Worm (Caenorhabditis elegans) whole organism, L3 larva: ENCODE data around the gene dro-1.

Experiments
- R02D3.7 ChIP-seq: fragments of 150-350 bp; optimal IDR thresholded peaks from 2 replicates; lab custom pipeline; 2014; ENCODE audit warnings: missing biosample characterization, missing genetic modification characterization
- ZK546.5 ChIP-seq: sonication (generic microtip); optimal IDR thresholded peaks from 2 replicates; lab custom pipeline; 2017; ENCODE audit warnings: missing biosample characterization, missing genetic modification characterization
- aly-2 ChIP-seq: fragments of 150-350 bp; optimal IDR thresholded peaks from 2 replicates; lab custom pipeline; 2014; ENCODE audit warnings: missing biosample characterization, missing genetic modification characterization
- ama-1 ChIP-seq: fragments of 150-350 bp; optimal IDR thresholded peaks from 2 replicates; lab custom pipeline; 2018
- ceh-16 ChIP-seq: sonication (generic microtip); optimal IDR thresholded peaks from 2 replicates; lab custom pipeline; 2017; ENCODE audit warnings: missing biosample characterization, missing genetic modification characterization
- ceh-28 ChIP-seq: fragments of 150-350 bp; optimal IDR thresholded peaks from 2 replicates; lab custom pipeline; 2014; ENCODE audit warnings: missing biosample characterization, missing genetic modification reagents, missing genetic modification characterization
- ceh-82 ChIP-seq: fragments of 150-350 bp; optimal IDR thresholded peaks from 2 replicates; lab custom pipeline; 2014; ENCODE audit warnings: missing biosample characterization, missing genetic modification characterization
- ceh-9 ChIP-seq: sonication (generic microtip); optimal IDR thresholded peaks from 2 replicates; lab custom pipeline; 2018; ENCODE audit warnings: missing biosample characterization, missing genetic modification characterization
- daf-12 ChIP-seq: fragments of 150-350 bp; optimal IDR thresholded peaks from 2 replicates; lab custom pipeline; 2014; ENCODE audit warnings: missing biosample characterization, missing genetic modification reagents, missing genetic modification characterization
- egl-27 ChIP-seq: sonication (generic microtip); optimal IDR thresholded peaks from 4 replicates; lab custom pipeline; 2017; ENCODE audit warnings: missing biosample characterization, missing genetic modification reagents, missing genetic modification characterization
- egl-5 ChIP-seq: fragments of 150-350 bp; optimal IDR thresholded peaks from 2 replicates; lab custom pipeline; 2017; ENCODE audit warnings: missing biosample characterization, missing genetic modification reagents, missing genetic modification characterization, inconsistent platforms
- elt-1 ChIP-seq: fragments of 150-350 bp; optimal IDR thresholded peaks from 2 replicates; lab custom pipeline; 2014; ENCODE audit warnings: missing biosample characterization, missing genetic modification characterization
- elt-2 ChIP-seq: sonication (generic microtip); optimal IDR thresholded peaks from 2 replicates; lab custom pipeline; 2016; ENCODE audit warnings: missing genetic modification reagents, mild to moderate bottlenecking, missing genetic modification characterization, missing compliant biosample characterization
- elt-3 ChIP-seq, 3 experiments: fragments of 150-350 bp in 1 of 3; sonication (generic microtip) in 2 of 3; optimal IDR thresholded peaks; 2 replicates in 2 of 3; 4 replicates in 1 of 3; lab custom pipeline; 2014 to 2017; ENCODE audit warnings: missing biosample characterization in 3 of 3, missing genetic modification characterization in 3 of 3
- eor-1 ChIP-seq, 2 experiments: fragments of 150-350 bp; optimal IDR thresholded peaks; 2 replicates each; lab custom pipeline; 2014 to 2018; ENCODE audit warnings: missing biosample characterization in 2 of 2, missing genetic modification characterization in 2 of 2
- fkh-10 ChIP-seq: sonication (generic microtip); optimal IDR thresholded peaks from 2 replicates; lab custom pipeline; 2017; ENCODE audit warnings: missing biosample characterization, missing genetic modification reagents, missing genetic modification characterization
- hmg-11 ChIP-seq: sonication (generic microtip); optimal IDR thresholded peaks from 2 replicates; lab custom pipeline; 2016; ENCODE audit warnings: missing genetic modification characterization, missing compliant biosample characterization
- lin-15B ChIP-seq: fragments of 150-350 bp; optimal IDR thresholded peaks from 2 replicates; lab custom pipeline; 2014; ENCODE audit warnings: missing biosample characterization, missing genetic modification characterization
- mml-1 ChIP-seq: fragments of 150-350 bp; sonication (generic microtip); optimal IDR thresholded peaks from 3 replicates; lab custom pipeline; 2014; ENCODE audit warnings: missing biosample characterization, missing genetic modification characterization
- nfya-1 ChIP-seq: sonication (generic microtip); optimal IDR thresholded peaks from 2 replicates; lab custom pipeline; 2017; ENCODE audit warnings: missing genetic modification characterization, mild to moderate bottlenecking, missing compliant biosample characterization, antibody characterized with exemption, moderate library complexity; ENCODE audit not compliant: insufficient read depth
- nhr-11 ChIP-seq: fragments of 150-350 bp; optimal IDR thresholded peaks from 2 replicates; lab custom pipeline; 2014; ENCODE audit warnings: missing biosample characterization, missing genetic modification characterization
- nhr-12 ChIP-seq: fragments of 150-350 bp; optimal IDR thresholded peaks from 2 replicates; lab custom pipeline; 2014; ENCODE audit warnings: missing biosample characterization, missing genetic modification characterization
- nhr-23 ChIP-seq: fragments of 150-350 bp; optimal IDR thresholded peaks from 2 replicates; lab custom pipeline; 2014; ENCODE audit warnings: missing biosample characterization, missing genetic modification reagents, missing genetic modification characterization
- nhr-237 ChIP-seq: fragments of 150-350 bp; optimal IDR thresholded peaks from 2 replicates; lab custom pipeline; 2014; ENCODE audit warnings: missing biosample characterization, missing genetic modification characterization
- nhr-25 ChIP-seq: sonication (generic microtip); optimal IDR thresholded peaks from 2 replicates; lab custom pipeline; 2017; ENCODE audit warnings: missing biosample characterization, missing genetic modification characterization
- nhr-43 ChIP-seq: sonication (generic microtip); optimal IDR thresholded peaks from 2 replicates; lab custom pipeline; 2016; ENCODE audit warnings: mild to moderate bottlenecking, missing genetic modification characterization, missing compliant biosample characterization; ENCODE audit not compliant: poor library complexity, severe bottlenecking
- nhr-67 ChIP-seq: fragments of 150-350 bp; optimal IDR thresholded peaks from 2 replicates; lab custom pipeline; 2014; ENCODE audit warnings: missing biosample characterization, missing genetic modification characterization
- nhr-77 ChIP-seq: fragments of 150-350 bp; optimal IDR thresholded peaks from 2 replicates; lab custom pipeline; 2014; ENCODE audit warnings: missing biosample characterization, missing genetic modification characterization
- pha-4 ChIP-seq: fragments of 150-350 bp; optimal IDR thresholded peaks from 2 replicates; lab custom pipeline; 2014; ENCODE audit warnings: missing biosample characterization, missing genetic modification reagents, missing genetic modification characterization
- pqm-1 ChIP-seq: fragments of 150-350 bp; optimal IDR thresholded peaks from 2 replicates; lab custom pipeline; 2017; ENCODE audit warnings: missing biosample characterization, missing genetic modification characterization, inconsistent platforms
- sea-2 ChIP-seq: fragments of 150-350 bp; sonication (generic microtip); optimal IDR thresholded peaks from 4 replicates; lab custom pipeline; 2014; ENCODE audit warnings: missing biosample characterization, missing genetic modification reagents, missing genetic modification characterization
- snpc-4 ChIP-seq: fragments of 150-350 bp; optimal IDR thresholded peaks from 2 replicates; lab custom pipeline; 2014; ENCODE audit warnings: missing biosample characterization, missing genetic modification characterization
- tbx-2 ChIP-seq: sonication (generic microtip); optimal IDR thresholded peaks from 2 replicates; lab custom pipeline; 2016; ENCODE audit warnings: mild to moderate bottlenecking, missing genetic modification characterization, missing compliant biosample characterization
- unc-39 ChIP-seq: sonication (generic microtip); optimal IDR thresholded peaks from 4 replicates; lab custom pipeline; 2017; ENCODE audit warnings: missing biosample characterization, missing genetic modification characterization
- unc-62 ChIP-seq: fragments of 150-350 bp; sonication (generic microtip); optimal IDR thresholded peaks from 4 replicates; lab custom pipeline; 2014; ENCODE audit warnings: missing biosample characterization, missing genetic modification reagents, missing genetic modification characterization
- zag-1 ChIP-seq: fragments of 150-350 bp; optimal IDR thresholded peaks from 2 replicates; lab custom pipeline; 2014; ENCODE audit warnings: missing biosample characterization, missing genetic modification characterization
- ztf-4 ChIP-seq: fragments of 150-350 bp; optimal IDR thresholded peaks from 2 replicates; lab custom pipeline; 2014; ENCODE audit warnings: missing biosample characterization, missing genetic modification characterization

The dro-1 gene

ce11 chrIII:13317383-13317911, 25.0 kb upstream of the dro-1 start:
- TF ChIP-seq hmg-11 (tag; lab: Kevin White, UChicago) (no peak), nhr-25 (tag; lab: Kevin White, UChicago) (no peak), nfya-1 (peak; percentile 58), sea-2 (no peak), mml-1 (tag; lab: Kevin White, UChicago) (no peak), ceh-9 (tag; lab: Kevin White, UChicago) (no peak), pha-4 (no peak), egl-27 (tag; lab: Kevin White, UChicago) (no peak), fkh-10 (GFP tag; lab: Kevin White, UChicago) (no peak)

- no peak for TF ChIP-seq unc-39 (tag; lab: Kevin White, UChicago)
- TF ChIP-seq nhr-67 (tag; lab: Kevin White, UChicago) = no peak
- TF ChIP-seq egl-5 (tag; lab: Kevin White, UChicago) = no peak
- no peak for TF ChIP-seq pqm-1
- TF ChIP-seq nhr-77 = no peak
- TF ChIP-seq lin-15B (tag; lab: Kevin White, UChicago) = no peak
- TF ChIP-seq nhr-23 = no peak
- no peak for TF ChIP-seq eor-1 (tag; optimal IDR thresholded peaks at IDR 0.05; lab: Kevin White, UChicago)
- TF ChIP-seq ZK546.5 (tag; lab: Kevin White, UChicago) = no peak
- no peak for TF ChIP-seq nhr-12 (tag; lab: Kevin White, UChicago)
- no peak for TF ChIP-seq daf-12 (tag; lab: Kevin White, UChicago)
These were observed 19.9 kb upstream of the dro-1 start, which contains the start of gene F53A2.11 for ce11 chrIII:13322578-13322977. TSS of gene F53A2.11 (minus strand) at chrIII:13322678.

ce11 chrIII:13324739-13325138, 17.7 kb upstream of the dro-1 start, which contains the start of gene F53A2.1:
TSS of gene F53A2.1 (minus strand) at chrIII:13324839.
- no peak for TF ChIP-seq nhr-43 (tag; lab: Kevin White, UChicago)
- TF ChIP-seq ama-1 (lab: Kevin White, UChicago) = no peak
- no peak for TF ChIP-seq eor-1 (tag; optimal IDR thresholded peaks at IDR 0.05; lab: Kevin White, UChicago)
- no peak for TF ChIP-seq elt-3 (tag; optimal IDR thresholded peaks at IDR 0.05; lab: Kevin White, UChicago)
- TF ChIP-seq nhr-237 (tag; lab: Kevin White, UChicago) = no peak
- TF ChIP-seq pqm-1 = no peak
- TF ChIP-seq elt-2 (tag; lab: Kevin White, UChicago) = no peak
- TF ChIP-seq tbx-2 = no peak
- no peak for TF ChIP-seq aly-2 (tag; lab: Kevin White, UChicago)
- TF ChIP-seq snpc-4 = no peak
- TF ChIP-seq unc-62 = no peak
- no peak for TF ChIP-seq zag-1 (tag; lab: Kevin White, UChicago)
- TF ChIP-seq mml-1 (tag; lab: Kevin White, UChicago) = no peak

- TF ChIP-seq nfya-1 (no peak), nhr-23 (no peak), hmg-11 (tag; lab: Kevin White, UChicago) (no peak), ceh-82 (no peak), nhr-43 (tag; lab: Kevin White, UChicago) (no peak), unc-62 (no peak), lin-15B (tag; lab: Kevin White, UChicago) (no peak), egl-5 (tag; lab: Kevin White, UChicago) (no peak), eor-1 (tag; optimal IDR thresholded peaks at IDR 0.05; lab: Kevin White, UChicago) (no peak), elt-1 (tag; lab: Kevin White, UChicago) (no peak), ztf-4 (no peak), zag-1 (tag; lab: Kevin White, UChicago) (no peak), nhr-11 (tag; lab: Kevin White, UChicago) (no peak), aly-2 (tag; lab: Kevin White, UChicago) (no peak), nhr-12 (tag; lab: Kevin White, UChicago) (no peak), ceh-28 (tag; lab: Kevin White, UChicago) (no peak), R02D3.7 (tag; lab: Kevin White, UChicago) (no peak), sea-2 (no peak), snpc-4 (no peak), ceh-16 (no peak)
These were observed 13.6 kb upstream of the dro-1 start for ce11 chrIII:13328911-13329310.
